Fruit fly (Drosophila melanogaster) whole organism: ENCODE measurements around the gene RpL35A.

Source experiments
- CG8478 ChIP-seq: fragments of >200 bp; optimal IDR thresholded peaks from 2 replicates; lab custom pipeline; 2018; ENCODE audit warnings: inconsistent platforms
- EcR ChIP-seq, 2 experiments: fragments of >200 bp; optimal IDR thresholded peaks; 2 replicates each; lab custom pipeline; 2017; ENCODE audit warnings: missing biosample characterization in 2 of 2, missing genetic modification characterization in 2 of 2, missing genetic modification reagents in 2 of 2
- pan ChIP-seq: fragments of >200 bp; optimal IDR thresholded peaks from 2 replicates; lab custom pipeline; 2017
- psq ChIP-seq: fragments of >200 bp; optimal IDR thresholded peaks from 2 replicates; lab custom pipeline; 2017
- usp ChIP-seq: fragments of >200 bp; optimal IDR thresholded peaks from 2 replicates; lab custom pipeline; 2017; ENCODE audit warnings: missing biosample characterization, missing genetic modification characterization, mixed read lengths

- TF ChIP-seq psq (lab: Kevin White, UChicago), result no peak
- no peak for TF ChIP-seq usp (GFP tag; lab: Kevin White, UChicago)
- TF ChIP-seq pan, result no peak
- TF ChIP-seq EcR (GFP tag; optimal IDR thresholded peaks at IDR 0.05; lab: Kevin White, UChicago), result no peak
- TF ChIP-seq CG8478 (lab: Kevin White, UChicago), result no peak
Measured at dm6 chr3R:5502646-5503045, 35.7 kb upstream of the RpL35A start, which contains the start of gene NKCC.
